Fruit fly (Drosophila melanogaster) whole organism, embryonic: ENCODE data around the gene CG7912.

Experiments used
- Atf3 ChIP-seq: fragments of 200-800 bp; sonication (Bioruptor generic); optimal IDR thresholded peaks from 3 replicates; lab custom pipeline; 2016; ENCODE audit warnings: missing biosample characterization, missing genetic modification characterization
- Bgb ChIP-seq: fragments of 200-800 bp; sonication (Bioruptor generic); IDR thresholded peaks from 2 replicates; pipeline ENCODE4 v1.3.6; 2022; ENCODE audit warnings: missing biosample characterization, missing genetic modification characterization; ENCODE audit not compliant: partially characterized antibody
- CG1024 ChIP-seq: fragments of 200-800 bp; sonication (Bioruptor generic); IDR thresholded peaks from 2 replicates; pipeline ENCODE4 v1.3.6; 2022; ENCODE audit warnings: missing biosample characterization, missing genetic modification characterization
- CG10274 ChIP-seq: fragments of 200-800 bp; sonication (Bioruptor generic); optimal IDR thresholded peaks from 3 replicates; lab custom pipeline; 2017; ENCODE audit warnings: missing biosample characterization, mild to moderate bottlenecking, missing genetic modification characterization
- CG12236 ChIP-seq: fragments of 200-800 bp; sonication (Bioruptor generic); optimal IDR thresholded peaks from 2 replicates; lab custom pipeline; 2016; ENCODE audit warnings: missing biosample characterization, missing genetic modification characterization
- CG12659 ChIP-seq: fragments of 200-800 bp; sonication (Bioruptor generic); optimal IDR thresholded peaks from 3 replicates; lab custom pipeline; 2017; ENCODE audit warnings: mild to moderate bottlenecking, missing biosample characterization, missing genetic modification reagents, missing genetic modification characterization
- CG13287 ChIP-seq: fragments of 200-800 bp; sonication (Bioruptor generic); IDR thresholded peaks from 2 replicates; pipeline ENCODE4 v1.3.6; 2022; ENCODE audit warnings: missing biosample characterization, missing genetic modification characterization; ENCODE audit not compliant: partially characterized antibody
- CG13775 ChIP-seq: fragments of 200-800 bp; sonication (Bioruptor generic); optimal IDR thresholded peaks from 3 replicates; lab custom pipeline; 2017; ENCODE audit warnings: missing biosample characterization, mild to moderate bottlenecking, missing genetic modification characterization
- CG14965 ChIP-seq: fragments of 200-800 bp; sonication (Bioruptor generic); optimal IDR thresholded peaks from 2 replicates; lab custom pipeline; 2016; ENCODE audit warnings: missing biosample characterization, missing genetic modification characterization, borderline replicate concordance
- CG15011 ChIP-seq: fragments of 200-800 bp; sonication (Bioruptor generic); optimal IDR thresholded peaks from 3 replicates; lab custom pipeline; 2018; ENCODE audit warnings: missing biosample characterization, mild to moderate bottlenecking, missing genetic modification characterization
- CG15479 ChIP-seq: fragments of 200-800 bp; sonication (Bioruptor generic); optimal IDR thresholded peaks from 3 replicates; lab custom pipeline; 2019; ENCODE audit warnings: missing biosample characterization, mild to moderate bottlenecking, missing genetic modification characterization, moderate library complexity
- CG15514 ChIP-seq: fragments of 200-800 bp; sonication (Bioruptor generic); optimal IDR thresholded peaks from 3 replicates; lab custom pipeline; 2017; ENCODE audit warnings: missing biosample characterization, missing genetic modification characterization, mild to moderate bottlenecking, moderate library complexity, missing genetic modification reagents
- CG1603 ChIP-seq: fragments of 200-800 bp; sonication (Bioruptor generic); optimal IDR thresholded peaks from 2 replicates; lab custom pipeline; 2019; ENCODE audit warnings: missing biosample characterization, mild to moderate bottlenecking, missing genetic modification characterization, moderate library complexity
- CG16813 ChIP-seq: fragments of 200-800 bp; sonication (Bioruptor generic); IDR thresholded peaks from 3 replicates; pipeline ENCODE4 v1.3.6; 2022; ENCODE audit warnings: missing biosample characterization, missing genetic modification characterization; ENCODE audit not compliant: partially characterized antibody
- CG17361 ChIP-seq: fragments of 200-800 bp; sonication (Bioruptor generic); IDR thresholded peaks from 3 replicates; pipeline ENCODE4 v1.3.6; 2022; ENCODE audit warnings: missing biosample characterization, missing genetic modification characterization
- CG17802 ChIP-seq: fragments of 200-800 bp; sonication (Bioruptor generic); optimal IDR thresholded peaks from 2 replicates; lab custom pipeline; 2018; ENCODE audit warnings: missing biosample characterization, mild to moderate bottlenecking, missing genetic modification characterization, moderate library complexity
- CG18476 ChIP-seq: fragments of 200-800 bp; sonication (Bioruptor generic); optimal IDR thresholded peaks from 2 replicates; lab custom pipeline; 2016; ENCODE audit warnings: missing biosample characterization, mild to moderate bottlenecking, missing genetic modification characterization
- CG4424 ChIP-seq: fragments of 200-800 bp; sonication (Bioruptor generic); optimal IDR thresholded peaks from 3 replicates; lab custom pipeline; 2016; ENCODE audit warnings: missing biosample characterization, missing genetic modification characterization
- CG6175 ChIP-seq: fragments of 200-800 bp; sonication (Bioruptor generic); IDR thresholded peaks from 3 replicates; pipeline ENCODE4 v1.3.6; 2022; ENCODE audit warnings: missing biosample characterization, missing genetic modification characterization
- CG7372 ChIP-seq: fragments of 200-800 bp; sonication (Bioruptor generic); IDR thresholded peaks from 2 replicates; pipeline ENCODE4 v1.3.6; 2022; ENCODE audit warnings: missing biosample characterization, missing genetic modification characterization
- CG7556 ChIP-seq: fragments of 200-800 bp; sonication (Bioruptor generic); optimal IDR thresholded peaks from 2 replicates; lab custom pipeline; 2017; ENCODE audit warnings: missing biosample characterization, mild to moderate bottlenecking, missing genetic modification characterization
- CG7928 ChIP-seq: fragments of 200-800 bp; sonication (Bioruptor generic); optimal IDR thresholded peaks from 2 replicates; lab custom pipeline; 2017; ENCODE audit warnings: missing biosample characterization, mild to moderate bottlenecking, missing genetic modification characterization
- CG9215 ChIP-seq: fragments of 200-800 bp; sonication (Bioruptor generic); IDR thresholded peaks from 2 replicates; pipeline ENCODE4 v1.3.6; 2022; ENCODE audit warnings: missing biosample characterization, missing genetic modification characterization
- CrebB ChIP-seq: fragments of 200-800 bp; sonication (Bioruptor generic); optimal IDR thresholded peaks from 3 replicates; lab custom pipeline; 2018; ENCODE audit warnings: missing biosample characterization, mild to moderate bottlenecking, missing genetic modification characterization
- HLH3B ChIP-seq: fragments of 200-800 bp; sonication (Bioruptor generic); IDR thresholded peaks from 2 replicates; pipeline ENCODE4 v1.3.6; 2022; ENCODE audit warnings: missing biosample characterization, missing genetic modification characterization
- HLH54F ChIP-seq: fragments of 200-800 bp; sonication (Bioruptor generic); optimal IDR thresholded peaks from 3 replicates; lab custom pipeline; 2016; ENCODE audit warnings: missing biosample characterization, missing genetic modification characterization
- HmgD ChIP-seq: fragments of 200-800 bp; sonication (Bioruptor generic); optimal IDR thresholded peaks from 3 replicates; lab custom pipeline; 2016; ENCODE audit warnings: missing biosample characterization, missing genetic modification characterization
- Lhr ChIP-seq: fragments of 200-800 bp; sonication (Bioruptor generic); optimal IDR thresholded peaks from 3 replicates; lab custom pipeline; 2017; ENCODE audit warnings: mild to moderate bottlenecking, missing biosample characterization, missing genetic modification reagents, missing genetic modification characterization
- MBD-R2 ChIP-seq: fragments of 200-800 bp; sonication (Bioruptor generic); IDR thresholded peaks from 2 replicates; pipeline ENCODE4 v1.3.6; 2022; ENCODE audit warnings: missing biosample characterization, missing genetic modification characterization
- Optix ChIP-seq: fragments of 200-800 bp; sonication (Bioruptor generic); IDR thresholded peaks from 3 replicates; pipeline ENCODE4 v1.3.6; 2022; ENCODE audit warnings: missing biosample characterization, missing genetic modification characterization
- Sox102F ChIP-seq: fragments of 200-800 bp; sonication (Bioruptor generic); optimal IDR thresholded peaks from 2 replicates; lab custom pipeline; 2018; ENCODE audit warnings: missing biosample characterization, mild to moderate bottlenecking, missing genetic modification characterization, moderate library complexity
- Trl ChIP-seq, 3 experiments: fragments of >200 bp in 2 of 3; fragments of 200-800 bp in 1 of 3; sonication (Bioruptor generic) in 1 of 3; optimal IDR thresholded peaks; 2 replicates in 1 of 3; 3 replicates in 2 of 3; lab custom pipeline; 2016 to 2017; ENCODE audit warnings: missing biosample characterization in 1 of 3, missing genetic modification characterization in 1 of 3
- ash1 ChIP-seq: fragments of 200-800 bp; sonication (Bioruptor generic); optimal IDR thresholded peaks from 2 replicates; lab custom pipeline; 2018; ENCODE audit warnings: missing biosample characterization, mild to moderate bottlenecking, missing genetic modification characterization
- az2 ChIP-seq: fragments of 200-800 bp; sonication (Bioruptor generic); optimal IDR thresholded peaks from 3 replicates; lab custom pipeline; 2016; ENCODE audit warnings: missing biosample characterization, missing genetic modification characterization
- cg ChIP-seq: fragments of 200-800 bp; sonication (Bioruptor generic); optimal IDR thresholded peaks from 3 replicates; lab custom pipeline; 2019; ENCODE audit warnings: missing biosample characterization, mild to moderate bottlenecking, missing genetic modification characterization, moderate library complexity
- cwo ChIP-seq: fragments of 200-800 bp; sonication (Bioruptor generic); optimal IDR thresholded peaks from 3 replicates; lab custom pipeline; 2017; ENCODE audit warnings: missing biosample characterization, missing genetic modification characterization, mild to moderate bottlenecking, moderate library complexity, missing genetic modification reagents
- da ChIP-seq: fragments of 200-800 bp; sonication (Bioruptor generic); optimal IDR thresholded peaks from 2 replicates; lab custom pipeline; 2016; ENCODE audit warnings: missing biosample characterization, missing genetic modification characterization
- esg ChIP-seq: fragments of 200-800 bp; sonication (Bioruptor generic); conservative IDR thresholded peaks from 2 replicates; pipeline ENCODE4 v1.3.6; 2022; ENCODE audit warnings: missing biosample characterization, missing genetic modification characterization
- fru ChIP-seq: fragments of >200 bp; optimal IDR thresholded peaks from 2 replicates; lab custom pipeline; 2017
- grn ChIP-seq: fragments of 200-800 bp; sonication (Bioruptor generic); optimal IDR thresholded peaks from 3 replicates; lab custom pipeline; 2017; ENCODE audit warnings: missing biosample characterization, missing genetic modification characterization
- gro ChIP-seq: fragments of 200-800 bp; sonication (Bioruptor generic); optimal IDR thresholded peaks from 2 replicates; lab custom pipeline; 2016; ENCODE audit warnings: missing biosample characterization, missing genetic modification characterization
- hbn ChIP-seq: fragments of 200-800 bp; sonication (Bioruptor generic); IDR thresholded peaks from 2 replicates; pipeline ENCODE4 v1.3.6; 2022; ENCODE audit warnings: missing biosample characterization, missing genetic modification characterization; ENCODE audit not compliant: partially characterized antibody
- jing ChIP-seq: fragments of 200-800 bp; sonication (Bioruptor generic); optimal IDR thresholded peaks from 2 replicates; lab custom pipeline; 2018; ENCODE audit warnings: missing biosample characterization, mild to moderate bottlenecking, missing genetic modification characterization
- luna ChIP-seq: fragments of 200-800 bp; sonication (Bioruptor generic); optimal IDR thresholded peaks from 2 replicates; lab custom pipeline; 2016; ENCODE audit warnings: missing biosample characterization, missing genetic modification characterization
- org-1 ChIP-seq: fragments of 200-800 bp; sonication (Bioruptor generic); optimal IDR thresholded peaks from 2 replicates; lab custom pipeline; 2017; ENCODE audit warnings: missing biosample characterization, missing genetic modification characterization
- sug ChIP-seq: fragments of 200-800 bp; optimal IDR thresholded peaks from 2 replicates; lab custom pipeline; 2019; ENCODE audit warnings: missing biosample characterization, mild to moderate bottlenecking, missing genetic modification characterization, moderate library complexity
- tap ChIP-seq: fragments of 200-800 bp; optimal IDR thresholded peaks from 3 replicates; lab custom pipeline; 2019; ENCODE audit warnings: missing biosample characterization, mild to moderate bottlenecking, missing genetic modification characterization, moderate library complexity
- toy ChIP-seq: fragments of 200-800 bp; sonication (Bioruptor generic); IDR thresholded peaks from 2 replicates; pipeline ENCODE4 v1.3.6; 2022; ENCODE audit warnings: missing biosample characterization, missing genetic modification characterization
- vvl ChIP-seq: fragments of 200-800 bp; sonication (Bioruptor generic); IDR thresholded peaks from 2 replicates; pipeline ENCODE4 v1.3.6; 2022; ENCODE audit warnings: missing biosample characterization, missing genetic modification characterization
- zen2 ChIP-seq: fragments of 200-800 bp; sonication (Bioruptor generic); IDR thresholded peaks from 3 replicates; pipeline ENCODE4 v1.3.6; 2022; ENCODE audit warnings: missing biosample characterization, missing genetic modification characterization; ENCODE audit not compliant: partially characterized antibody

CG7912 gene

dm6 chr3R:30014977-30015514 is 6.1 kb upstream of the CG7912 start, which contains the start of gene CG7920 (continued):
- peak; percentile 11 for TF ChIP-seq tap (tag; lab: Kevin White, UChicago)
- TF ChIP-seq fru (lab: Kevin White, UChicago): no peak
- TF ChIP-seq CG13287 (GFP tag; lab: Robert Waterston, UW): peak; percentile 89
- TF ChIP-seq CG15011 (GFP tag; lab: Kevin White, UChicago): no peak
- TF ChIP-seq vvl (GFP tag; lab: Robert Waterston, UW): no peak; the same call in 1 of the 2 replicates
- no peak for TF ChIP-seq az2 (GFP tag; lab: Kevin White, UChicago)
- no peak for TF ChIP-seq CG18476 (GFP tag; lab: Kevin White, UChicago)
- peak; percentile 98 for TF ChIP-seq CG15514 (GFP tag; lab: Kevin White, UChicago)
- no peak for TF ChIP-seq CG13775 (GFP tag; lab: Kevin White, UChicago)
- no peak for TF ChIP-seq CG12236 (GFP tag; lab: Kevin White, UChicago)
- TF ChIP-seq CG6175 (GFP tag; lab: Robert Waterston, UW): 0 out of 3 replicates have a peak, but pooled peaks have one; percentile 15
- TF ChIP-seq CG17802 (tag; lab: Kevin White, UChicago): no peak
- TF ChIP-seq CG10274 (GFP tag; lab: Kevin White, UChicago): peak; percentile 16
- TF ChIP-seq Sox102F (GFP tag; lab: Kevin White, UChicago): no peak
- TF ChIP-seq HLH3B: no peak
- TF ChIP-seq CG17361 (GFP tag; lab: Robert Waterston, UW): no peak
- TF ChIP-seq CG7928: no peak
- TF ChIP-seq zen2 (GFP tag; lab: Robert Waterston, UW): peak; percentile 44; the same call in 1 of the 3 replicates
- peak; percentile 23 for TF ChIP-seq CG7556 (GFP tag; lab: Kevin White, UChicago)
- TF ChIP-seq MBD-R2 (GFP tag; lab: Robert Waterston, UW): peak; percentile 29; the same call in 1 of the 2 replicates
- TF ChIP-seq toy (GFP tag; lab: Robert Waterston, UW): no peak
- TF ChIP-seq sug (tag; lab: Kevin White, UChicago): no peak
- no peak for TF ChIP-seq gro (GFP tag; lab: Kevin White, UChicago)
- TF ChIP-seq cwo (GFP tag; lab: Kevin White, UChicago): peak; percentile 2
- TF ChIP-seq esg (GFP tag; lab: Robert Waterston, UW): no peak
- peak; percentile 9 for TF ChIP-seq HLH54F (GFP tag; lab: Kevin White, UChicago)
- no peak for TF ChIP-seq org-1 (GFP tag; lab: Kevin White, UChicago)
- peak; percentile 64 for TF ChIP-seq CG12659 (GFP tag; lab: Kevin White, UChicago)
- TF ChIP-seq CG7372: no peak
- TF ChIP-seq CG9215 (GFP tag; lab: Robert Waterston, UW): no peak
- TF ChIP-seq HmgD: no peak
- TF ChIP-seq CG4424 (GFP tag; lab: Kevin White, UChicago): peak; percentile 20
- TF ChIP-seq grn (GFP tag; lab: Kevin White, UChicago): no peak
- no peak for TF ChIP-seq Optix (GFP tag; lab: Robert Waterston, UW)
- TF ChIP-seq Trl (optimal IDR thresholded peaks at IDR 0.05; lab: Kevin White, UChicago): no peak
- no peak for TF ChIP-seq Trl (GFP tag; optimal IDR thresholded peaks at IDR 0.05; lab: Kevin White, UChicago)
- TF ChIP-seq cg (GFP tag; lab: Kevin White, UChicago): no peak
- peak; percentile 79 for TF ChIP-seq Bgb
- TF ChIP-seq da (GFP tag; lab: Kevin White, UChicago): no peak
- no peak for TF ChIP-seq jing (GFP tag; lab: Kevin White, UChicago)
- TF ChIP-seq Lhr (GFP tag; lab: Kevin White, UChicago): peak; percentile 30
- peak; percentile 75 for TF ChIP-seq CG16813 (GFP tag; lab: Robert Waterston, UW)
- peak; percentile 63 for TF ChIP-seq CG1603
- TF ChIP-seq Atf3 (GFP tag; lab: Kevin White, UChicago): no peak
- no peak for TF ChIP-seq CG1024 (GFP tag; lab: Robert Waterston, UW)
- no peak for TF ChIP-seq luna (GFP tag; lab: Kevin White, UChicago)
- no peak for TF ChIP-seq CG14965 (GFP tag; lab: Kevin White, UChicago)
- TF ChIP-seq CrebB (tag; lab: Kevin White, UChicago): peak; percentile 41
- no peak for TF ChIP-seq CG15479 (GFP tag; lab: Kevin White, UChicago)
- peak; percentile 54; the same call in 1 of the 2 replicates for TF ChIP-seq hbn (GFP tag; lab: Robert Waterston, UW)
- TF ChIP-seq ash1 (GFP tag; lab: Kevin White, UChicago): no peak
